Worm (Caenorhabditis elegans) whole organism, early embryonic: Measurements from ENCODE around the gene F12F6.1.

ENCODE experiments used
- B0310.2 ChIP-seq: sonication (generic microtip); optimal IDR thresholded peaks from 2 replicates; lab custom pipeline; 2016; ENCODE audit warnings: mild to moderate bottlenecking, missing genetic modification characterization, missing compliant biosample characterization
- F13C5.2 ChIP-seq: sonication (generic microtip); optimal IDR thresholded peaks from 2 replicates; lab custom pipeline; 2017; ENCODE audit warnings: mild to moderate bottlenecking, missing genetic modification characterization, inconsistent platforms, missing compliant biosample characterization
- aly-1 ChIP-seq: sonication (generic microtip); optimal IDR thresholded peaks from 2 replicates; lab custom pipeline; 2016; ENCODE audit warnings: missing genetic modification characterization, missing compliant biosample characterization
- ama-1 ChIP-seq: fragments of 150-350 bp; optimal IDR thresholded peaks from 2 replicates; lab custom pipeline; 2014
- ceh-36 ChIP-seq: sonication (generic microtip); optimal IDR thresholded peaks from 2 replicates; lab custom pipeline; 2016; ENCODE audit warnings: missing genetic modification characterization, inconsistent platforms, missing compliant biosample characterization
- ets-7 ChIP-seq: sonication (generic microtip); optimal IDR thresholded peaks from 2 replicates; lab custom pipeline; 2016; ENCODE audit warnings: missing genotype, missing genetic modification characterization, missing compliant biosample characterization
- flt-1 ChIP-seq: fragments of 200-800 bp; sonication (Bioruptor generic); IDR thresholded peaks from 2 replicates; pipeline ENCODE4 v1.3.6; 2022; ENCODE audit warnings: missing genetic modification characterization, missing compliant biosample characterization
- pes-1 ChIP-seq: fragments of 200-800 bp; sonication (Bioruptor generic); IDR thresholded peaks from 2 replicates; pipeline ENCODE4 v1.3.6; 2022; ENCODE audit warnings: missing genetic modification reagents, missing genetic modification characterization, missing compliant biosample characterization
- sea-1 ChIP-seq: fragments of 200-800 bp; sonication (Bioruptor generic); conservative IDR thresholded peaks from 2 replicates; pipeline ENCODE4 v1.3.6; 2022; ENCODE audit warnings: missing genetic modification characterization, missing compliant biosample characterization
- tbx-11 ChIP-seq: fragments of 200-800 bp; sonication (Bioruptor generic); IDR thresholded peaks from 2 replicates; pipeline ENCODE4 v1.3.6; 2022; ENCODE audit warnings: missing genetic modification characterization, missing compliant biosample characterization
- tbx-37 ChIP-seq: fragments of 200-800 bp; sonication (Bioruptor generic); conservative IDR thresholded peaks from 2 replicates; pipeline ENCODE4 v1.3.6; 2022; ENCODE audit warnings: missing genetic modification reagents, missing genetic modification characterization, missing compliant biosample characterization
- tra-4 ChIP-seq: sonication (generic microtip); optimal IDR thresholded peaks from 2 replicates; lab custom pipeline; 2017; ENCODE audit warnings: missing genetic modification characterization, missing compliant biosample characterization

- TF ChIP-seq flt-1 (GFP tag; lab: Robert Waterston, UW): no peak
- no peak for TF ChIP-seq ama-1
- no peak for TF ChIP-seq ceh-36
- no peak for TF ChIP-seq F13C5.2
- no peak for TF ChIP-seq tbx-11
- no peak for TF ChIP-seq pes-1 (GFP tag; lab: Robert Waterston, UW)
- TF ChIP-seq B0310.2: no peak
- TF ChIP-seq ets-7 (tag; lab: Kevin White, UChicago): no peak
- no peak for TF ChIP-seq tbx-37 (GFP tag; lab: Robert Waterston, UW)
- no peak for TF ChIP-seq sea-1 (GFP tag; lab: Robert Waterston, UW)
- TF ChIP-seq aly-1: no peak
- no peak for TF ChIP-seq tra-4 (tag; lab: Kevin White, UChicago)
These were observed 13.3 kb downstream of the F12F6.1 start for ce11 chrIV:11597079-11597478.
